Fruit fly (Drosophila melanogaster): ENCODE measurements around the gene CG14419.

DNA sequence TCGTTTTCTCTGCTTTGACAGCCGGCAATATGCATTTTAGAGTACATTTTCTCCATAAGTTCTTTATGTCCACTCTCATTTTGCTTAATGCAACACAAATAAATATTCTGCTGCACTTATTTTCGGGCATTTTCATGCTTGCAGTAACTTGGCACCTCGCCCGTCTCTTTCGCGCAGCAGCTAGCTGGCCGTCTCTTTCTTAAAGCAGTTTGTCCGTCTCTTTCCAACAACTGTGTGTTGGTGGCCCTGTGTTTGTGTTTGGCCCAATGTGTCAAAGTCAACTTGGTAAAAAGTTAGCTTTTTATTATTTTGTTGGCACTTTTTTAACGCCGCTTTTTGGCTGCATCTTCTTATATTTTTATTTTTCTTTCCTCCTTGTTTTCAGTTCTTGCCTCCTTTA is 8.6 kb downstream of the CG14419 start:
- TF ChIP-seq OdsH (GFP tag; optimal IDR thresholded peaks at IDR 0.05) (no peak), dmrt93B (GFP tag; optimal IDR thresholded peaks at IDR 0.05) (no peak), Dif (GFP tag; optimal IDR thresholded peaks at IDR 0.05; ENCODE audit: partially characterized antibody) (no peak)

All from whole organism, wandering third instar larva.